Worm (Caenorhabditis elegans): Measurements from ENCODE around the gene hhat-1.

DNA sequence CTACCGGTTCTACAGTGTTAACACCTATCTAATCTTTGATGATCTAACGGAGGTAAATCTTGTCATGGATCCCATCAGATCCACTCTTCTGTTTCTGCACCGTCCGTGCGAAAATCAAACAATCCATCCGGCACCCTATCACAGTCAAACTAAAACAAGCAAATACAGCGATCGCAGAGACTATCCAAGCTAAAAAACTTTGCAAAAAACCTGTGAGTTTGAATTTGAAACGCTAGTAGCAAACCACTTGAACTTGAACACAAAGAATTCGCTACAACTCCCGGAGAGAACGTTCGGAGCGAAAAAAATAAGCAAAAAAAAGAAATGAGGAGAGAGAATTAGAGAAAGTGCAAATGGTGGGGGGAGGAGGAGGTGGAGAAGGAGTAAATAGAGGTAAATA lies 9.6 kb upstream of the hhat-1 start:
- TF ChIP-seq nhr-77 (tag; optimal IDR thresholded peaks at IDR 0.05) (no peak), pag-3 (tag; optimal IDR thresholded peaks at IDR 0.05; ENCODE audit: borderline replicate concordance, insufficient read depth) (no peak), jun-1 (tag; optimal IDR thresholded peaks at IDR 0.05) (no peak), efl-3 (GFP tag; optimal IDR thresholded peaks at IDR 0.05) (no peak)
